ENCODE assay signal across 1 fruit fly cellular context in the genomic region with DNA sequence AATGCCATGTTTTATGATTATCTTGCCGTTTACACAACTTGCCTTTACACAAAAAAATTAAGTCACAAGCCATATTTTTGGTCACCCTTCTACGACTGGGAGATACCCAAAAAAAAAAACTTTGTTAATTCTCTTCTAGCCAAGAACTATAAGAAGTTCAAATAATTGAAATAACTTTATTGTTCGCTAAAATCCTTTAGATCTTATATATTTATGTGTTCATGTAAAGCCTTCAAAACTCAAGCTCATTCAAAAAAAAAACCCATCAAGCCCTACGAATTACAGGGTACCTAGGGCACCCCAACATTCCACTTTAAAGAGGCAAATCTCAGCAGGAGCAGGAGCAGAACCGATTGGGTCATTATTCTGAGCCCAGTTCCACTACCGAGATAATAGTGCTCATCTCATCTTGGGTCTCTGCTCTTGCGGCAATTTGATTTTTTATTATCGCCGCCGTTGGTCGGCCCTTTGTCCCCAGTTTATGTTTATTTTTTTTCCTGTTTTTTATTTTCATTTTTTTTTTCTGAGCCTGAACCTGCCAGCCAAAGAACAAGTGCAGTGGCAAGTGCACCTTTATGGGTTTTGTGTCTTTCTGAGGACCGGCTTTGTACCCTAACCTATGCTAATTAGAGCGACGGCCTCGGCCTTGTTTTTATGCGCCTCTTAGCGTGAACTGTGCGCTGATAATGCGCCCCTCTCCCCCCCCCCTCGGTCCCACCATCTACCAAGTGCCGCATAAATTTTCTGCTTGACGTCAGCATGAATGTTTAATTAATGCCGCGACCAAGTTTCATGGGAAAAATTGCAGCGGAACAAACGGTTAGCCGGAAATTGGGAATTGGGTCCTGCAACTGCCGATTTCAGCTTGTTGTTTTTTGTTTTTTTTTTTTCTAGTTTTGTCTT.
TF ChIP-seq lines count a peak whose summit lies in the region.

No protein-coding gene starts in this region.

TF ChIP-seq in whole organism, embryonic, 481 proteins besides CTCF, POLR2A, EP300 and RAD21 (continued from another document):
- TF ChIP-seq Ssrp (tag; optimal IDR thresholded peaks at IDR 0.05; lab: Kevin White, UChicago) (no peak), zen2 (GFP tag; IDR thresholded peaks at IDR 0.05; lab: Robert Waterston, UW; ENCODE audit: partially characterized antibody) (no peak), CG7271 (tag; optimal IDR thresholded peaks at IDR 0.05; lab: Kevin White, UChicago) (no peak), Dfd (GFP tag; optimal IDR thresholded peaks at IDR 0.05; lab: Kevin White, UChicago) (no peak), CG14441 (GFP tag; IDR thresholded peaks at IDR 0.05; lab: Robert Waterston, UW) (no peak), CG17802 (tag; optimal IDR thresholded peaks at IDR 0.05; lab: Kevin White, UChicago) (no peak)
